Fruit fly (Drosophila melanogaster) whole organism, prepupa: ENCODE data around the gene CG7573.

Source experiments
- Blimp-1 ChIP-seq: fragments of 200-800 bp; sonication (Bioruptor generic); optimal IDR thresholded peaks from 3 replicates; lab custom pipeline; 2017; ENCODE audit warnings: missing biosample characterization, missing genetic modification characterization, mild to moderate bottlenecking, moderate library complexity, missing genetic modification reagents
- CG10631 ChIP-seq: fragments of 200-800 bp; sonication (Bioruptor generic); optimal IDR thresholded peaks from 2 replicates; lab custom pipeline; 2016; ENCODE audit warnings: missing biosample characterization, missing genetic modification characterization
- CG10669 ChIP-seq: fragments of 200-800 bp; sonication (Bioruptor generic); optimal IDR thresholded peaks from 3 replicates; lab custom pipeline; 2018; ENCODE audit warnings: missing biosample characterization, mild to moderate bottlenecking, missing genetic modification characterization, moderate library complexity
- CG11294 ChIP-seq: fragments of 200-800 bp; sonication (Bioruptor generic); IDR thresholded peaks from 2 replicates; pipeline ENCODE4 v1.3.6; 2022; ENCODE audit warnings: missing biosample characterization, missing genetic modification characterization
- CG1621 ChIP-seq: fragments of 200-800 bp; sonication (Bioruptor generic); optimal IDR thresholded peaks from 3 replicates; lab custom pipeline; 2018; ENCODE audit warnings: missing biosample characterization, mild to moderate bottlenecking, missing genetic modification characterization
- CG16779 ChIP-seq: fragments of 200-800 bp; sonication (Bioruptor generic); optimal IDR thresholded peaks from 3 replicates; lab custom pipeline; 2017; ENCODE audit warnings: missing biosample characterization, mild to moderate bottlenecking, missing genetic modification characterization
- CG3032 ChIP-seq: fragments of 200-800 bp; optimal IDR thresholded peaks from 2 replicates; lab custom pipeline; 2019; ENCODE audit warnings: missing biosample characterization, mild to moderate bottlenecking, missing genetic modification characterization, moderate library complexity
- CG31627 ChIP-seq: fragments of 200-800 bp; sonication (Bioruptor generic); optimal IDR thresholded peaks from 3 replicates; lab custom pipeline; 2016; ENCODE audit warnings: missing biosample characterization, missing genetic modification characterization
- CG32006 ChIP-seq: fragments of 200-800 bp; sonication (Bioruptor generic); optimal IDR thresholded peaks from 3 replicates; lab custom pipeline; 2017; ENCODE audit warnings: missing biosample characterization, mild to moderate bottlenecking, missing genetic modification characterization
- CG34406 ChIP-seq: fragments of 200-800 bp; sonication (Bioruptor generic); optimal IDR thresholded peaks from 3 replicates; lab custom pipeline; 2016; ENCODE audit warnings: missing biosample characterization, missing genetic modification characterization
- CG3919 ChIP-seq: fragments of 200-800 bp; sonication (Bioruptor generic); optimal IDR thresholded peaks from 3 replicates; lab custom pipeline; 2016; ENCODE audit warnings: missing biosample characterization, missing genetic modification characterization
- CG4318 ChIP-seq: fragments of 200-800 bp; sonication (Bioruptor generic); optimal IDR thresholded peaks from 3 replicates; lab custom pipeline; 2017; ENCODE audit warnings: missing biosample characterization, mild to moderate bottlenecking, missing genetic modification characterization
- CG6163 ChIP-seq: fragments of 200-800 bp; sonication (Bioruptor generic); IDR thresholded peaks from 3 replicates; pipeline ENCODE4 v1.3.6; 2022; ENCODE audit warnings: missing biosample characterization, missing genetic modification characterization
- CG6792 ChIP-seq: fragments of 200-800 bp; sonication (Bioruptor generic); optimal IDR thresholded peaks from 3 replicates; lab custom pipeline; 2016; ENCODE audit warnings: missing biosample characterization, missing genetic modification characterization
- CG6854 ChIP-seq: fragments of 200-800 bp; sonication (Bioruptor generic); optimal IDR thresholded peaks from 2 replicates; lab custom pipeline; 2017; ENCODE audit warnings: missing biosample characterization, mild to moderate bottlenecking, missing genetic modification characterization
- CG7368 ChIP-seq: fragments of 200-800 bp; sonication (Bioruptor generic); optimal IDR thresholded peaks from 3 replicates; lab custom pipeline; 2016; ENCODE audit warnings: missing biosample characterization, missing genetic modification characterization
- CG8119 ChIP-seq: fragments of 200-800 bp; sonication (Bioruptor generic); IDR thresholded peaks from 3 replicates; pipeline ENCODE4 v1.3.6; 2022; ENCODE audit warnings: missing biosample characterization, missing genetic modification characterization
- CG8632 ChIP-seq: fragments of 200-800 bp; sonication (Bioruptor generic); optimal IDR thresholded peaks from 3 replicates; lab custom pipeline; 2016; ENCODE audit warnings: missing biosample characterization, missing genetic modification characterization
- CG9139 ChIP-seq: fragments of 200-800 bp; sonication (Bioruptor generic); optimal IDR thresholded peaks from 3 replicates; lab custom pipeline; 2017; ENCODE audit warnings: missing biosample characterization, mild to moderate bottlenecking, missing genetic modification characterization
- Eip75B ChIP-seq: fragments of 200-800 bp; sonication (Bioruptor generic); optimal IDR thresholded peaks from 3 replicates; lab custom pipeline; 2016; ENCODE audit warnings: missing biosample characterization, missing genetic modification characterization
- Eip78C ChIP-seq: fragments of 200-800 bp; sonication (Bioruptor generic); peaks from one replicate; lab custom pipeline; 2016; ENCODE audit warnings: missing biosample characterization, missing genetic modification characterization
- Eip93F ChIP-seq: fragments of 200-800 bp; sonication (Bioruptor generic); optimal IDR thresholded peaks from 2 replicates; lab custom pipeline; 2016; ENCODE audit warnings: missing biosample characterization, mild to moderate bottlenecking, missing genetic modification characterization
- Ets21C ChIP-seq: fragments of 200-800 bp; sonication (Bioruptor generic); optimal IDR thresholded peaks from 3 replicates; lab custom pipeline; 2016; ENCODE audit warnings: missing biosample characterization, missing genetic modification characterization
- Ets96B ChIP-seq: fragments of 200-800 bp; optimal IDR thresholded peaks from 2 replicates; lab custom pipeline; 2019; ENCODE audit warnings: missing biosample characterization, mild to moderate bottlenecking, missing genetic modification characterization, moderate library complexity
- Hr38 ChIP-seq: sonication (Bioruptor generic); optimal IDR thresholded peaks from 2 replicates; lab custom pipeline; 2016; ENCODE audit warnings: missing biosample characterization, missing genetic modification characterization
- Met ChIP-seq: fragments of 200-800 bp; sonication (Bioruptor generic); optimal IDR thresholded peaks from 3 replicates; lab custom pipeline; 2016; ENCODE audit warnings: missing biosample characterization, missing genetic modification characterization
- OdsH ChIP-seq: fragments of 200-800 bp; sonication (Bioruptor generic); optimal IDR thresholded peaks from 3 replicates; lab custom pipeline; 2016; ENCODE audit warnings: missing biosample characterization, missing genetic modification characterization
- Smox ChIP-seq: fragments of 200-800 bp; sonication (Bioruptor generic); optimal IDR thresholded peaks from 3 replicates; lab custom pipeline; 2016; ENCODE audit warnings: missing biosample characterization, missing genetic modification characterization
- Sox102F ChIP-seq: fragments of 200-800 bp; sonication (Bioruptor generic); optimal IDR thresholded peaks from 2 replicates; lab custom pipeline; 2016; ENCODE audit warnings: missing biosample characterization, mild to moderate bottlenecking, missing genetic modification characterization
- Sox14 ChIP-seq: fragments of 200-800 bp; sonication (Bioruptor generic); optimal IDR thresholded peaks from 3 replicates; lab custom pipeline; 2016; ENCODE audit warnings: missing biosample characterization, missing genetic modification characterization
- Sox15 ChIP-seq: fragments of 200-800 bp; sonication (Bioruptor generic); optimal IDR thresholded peaks from 3 replicates; lab custom pipeline; 2016; ENCODE audit warnings: missing biosample characterization, missing genetic modification characterization
- dac ChIP-seq: fragments of 200-800 bp; sonication (Bioruptor generic); optimal IDR thresholded peaks from 2 replicates; lab custom pipeline; 2017; ENCODE audit warnings: missing biosample characterization, mild to moderate bottlenecking, missing genetic modification characterization
- dsx ChIP-seq: fragments of 200-800 bp; optimal IDR thresholded peaks from 3 replicates; lab custom pipeline; 2019; ENCODE audit warnings: missing biosample characterization, mild to moderate bottlenecking, missing genetic modification characterization, moderate library complexity; ENCODE audit not compliant: poor library complexity, severe bottlenecking
- eg ChIP-seq: fragments of 200-800 bp; sonication (Bioruptor generic); IDR thresholded peaks from 3 replicates; pipeline ENCODE4 v1.3.6; 2022; ENCODE audit warnings: missing biosample characterization, missing genetic modification characterization
- esn ChIP-seq: fragments of 200-800 bp; sonication (Bioruptor generic); optimal IDR thresholded peaks from 2 replicates; lab custom pipeline; 2016; ENCODE audit warnings: missing biosample characterization, mild to moderate bottlenecking, missing genetic modification characterization, moderate library complexity
- fd59A ChIP-seq: fragments of 200-800 bp; sonication (Bioruptor generic); optimal IDR thresholded peaks from 2 replicates; lab custom pipeline; 2017; ENCODE audit warnings: missing biosample characterization, mild to moderate bottlenecking, missing genetic modification characterization, missing genetic modification reagents
- fd85E ChIP-seq: fragments of 200-800 bp; sonication (Bioruptor generic); optimal IDR thresholded peaks from 3 replicates; lab custom pipeline; 2016; ENCODE audit warnings: missing biosample characterization, missing genetic modification characterization
- fkh ChIP-seq: fragments of 200-800 bp; sonication (Bioruptor generic); optimal IDR thresholded peaks from 3 replicates; lab custom pipeline; 2017; ENCODE audit warnings: missing biosample characterization, mild to moderate bottlenecking, missing genetic modification characterization, moderate library complexity
- lz ChIP-seq: fragments of 200-800 bp; sonication (Bioruptor generic); optimal IDR thresholded peaks from 3 replicates; lab custom pipeline; 2016; ENCODE audit warnings: missing biosample characterization, missing genetic modification characterization
- pdm3 ChIP-seq: fragments of 200-800 bp; sonication (Bioruptor generic); optimal IDR thresholded peaks from 3 replicates; lab custom pipeline; 2016; ENCODE audit warnings: missing biosample characterization, missing genetic modification characterization
- salr ChIP-seq, 2 experiments: fragments of 200-800 bp; sonication (Bioruptor generic); optimal IDR thresholded peaks; 3 replicates each; lab custom pipeline; 2016 to 2018; ENCODE audit warnings: missing biosample characterization in 2 of 2, missing genetic modification characterization in 2 of 2, mild to moderate bottlenecking in 1 of 2
- spab ChIP-seq: fragments of 200-800 bp; sonication (Bioruptor generic); optimal IDR thresholded peaks from 2 replicates; lab custom pipeline; 2017; ENCODE audit warnings: missing biosample characterization, mild to moderate bottlenecking, missing genetic modification characterization, missing genetic modification reagents
- ss ChIP-seq, 2 experiments: fragments of 200-800 bp; sonication (Bioruptor generic); optimal IDR thresholded peaks; 2 replicates in 1 of 2; 3 replicates in 1 of 2; lab custom pipeline; 2017 to 2018; ENCODE audit warnings: mild to moderate bottlenecking in 2 of 2, missing biosample characterization in 2 of 2, missing genetic modification characterization in 2 of 2, moderate library complexity in 1 of 2
- topi ChIP-seq: fragments of 200-800 bp; sonication (Bioruptor generic); optimal IDR thresholded peaks from 3 replicates; lab custom pipeline; 2016; ENCODE audit warnings: missing biosample characterization, missing genetic modification characterization
- vri ChIP-seq: fragments of 200-800 bp; sonication (Bioruptor generic); optimal IDR thresholded peaks from 3 replicates; lab custom pipeline; 2016; ENCODE audit warnings: missing biosample characterization, mild to moderate bottlenecking, missing genetic modification characterization

The CG7573 gene

dm6 chr3L:11329014-11329469 is 17.5 kb downstream of the CG7573 start (continued):
- TF ChIP-seq CG16779 (tag; lab: Kevin White, UChicago) = peak; percentile 52
- TF ChIP-seq CG6854 (GFP tag; lab: Kevin White, UChicago) = peak; percentile 70
- peak; percentile 74 for TF ChIP-seq eg
- peak; percentile 50 for TF ChIP-seq CG3919 (GFP tag; lab: Kevin White, UChicago)
- TF ChIP-seq dac = peak; percentile 22
- peak; percentile 44 for TF ChIP-seq spab (GFP tag; lab: Kevin White, UChicago)
- peak; percentile 65 for TF ChIP-seq CG10631 (GFP tag; lab: Kevin White, UChicago)
- peak; percentile 74 for TF ChIP-seq CG6163 (GFP tag; lab: Robert Waterston, UW)
- peak; percentile 73 for TF ChIP-seq CG10669
- peak; percentile 64 for TF ChIP-seq fd59A
- peak; percentile 40 for TF ChIP-seq CG31627
- peak; percentile 43 for TF ChIP-seq Eip75B (GFP tag; lab: Kevin White, UChicago)
- TF ChIP-seq CG4318 (GFP tag; lab: Kevin White, UChicago) = peak; percentile 68
- no peak for TF ChIP-seq Hr38 (GFP tag; lab: Kevin White, UChicago)
- TF ChIP-seq CG6792 (GFP tag; lab: Kevin White, UChicago) = peak; percentile 78
- peak; percentile 74 for TF ChIP-seq Smox (GFP tag; lab: Kevin White, UChicago)
- TF ChIP-seq CG11294 (GFP tag; lab: Robert Waterston, UW) = peak; percentile 20; the same call in 1 of the 2 replicates
- no peak for TF ChIP-seq fkh (GFP tag; lab: Kevin White, UChicago)
- peak; percentile 77 for TF ChIP-seq Eip93F (GFP tag; lab: Kevin White, UChicago)
- peak; percentile 84 for TF ChIP-seq esn (GFP tag; lab: Kevin White, UChicago)
- TF ChIP-seq salr (GFP tag; optimal IDR thresholded peaks at IDR 0.05; lab: Kevin White, UChicago) = peak in 1 of 2 experiments; percentile 21
- TF ChIP-seq Sox14 = peak; percentile 42
- peak; percentile 83 for TF ChIP-seq CG32006 (GFP tag; lab: Kevin White, UChicago)
- TF ChIP-seq ss (GFP tag; optimal IDR thresholded peaks at IDR 0.05; lab: Kevin White, UChicago) = peak; percentile 80 to 86
- peak; percentile 58 for TF ChIP-seq CG1621
- peak; percentile 55 for TF ChIP-seq Sox15 (GFP tag; lab: Kevin White, UChicago)
- peak; percentile 78 for TF ChIP-seq OdsH
- peak; percentile 13 for TF ChIP-seq CG7368 (GFP tag; lab: Kevin White, UChicago)
- TF ChIP-seq dsx = peak; percentile 78

- TF ChIP-seq topi (peak; percentile 28), dsx (peak; percentile 14), Ets96B (tag; lab: Kevin White, UChicago) (no peak), CG8119 (no peak), esn (GFP tag; lab: Kevin White, UChicago) (peak; percentile 6), CG32006 (GFP tag; lab: Kevin White, UChicago) (peak; percentile 14), vri (no peak), CG10669 (no peak), CG6854 (GFP tag; lab: Kevin White, UChicago) (no peak), CG8632 (GFP tag; lab: Kevin White, UChicago) (no peak), CG34406 (no peak), Blimp-1 (GFP tag; lab: Kevin White, UChicago) (no peak), eg (no peak), Eip78C (GFP tag; lab: Kevin White, UChicago) (peak; percentile 55), CG10631 (GFP tag; lab: Kevin White, UChicago) (peak; percentile 17), Smox (GFP tag; lab: Kevin White, UChicago) (peak; percentile 5)
Measured at dm6 chr3L:11333986-11334385, 22.4 kb downstream of the CG7573 start.

dm6 chr3L:11336094-11336756 is 24.7 kb downstream of the CG7573 start:
- TF ChIP-seq Eip75B (GFP tag; lab: Kevin White, UChicago) = no peak
- peak; percentile 30 for TF ChIP-seq pdm3 (GFP tag; lab: Kevin White, UChicago)
- TF ChIP-seq CG9139 (GFP tag; lab: Kevin White, UChicago) = no peak
- no peak for TF ChIP-seq Ets21C (GFP tag; lab: Kevin White, UChicago)
- no peak for TF ChIP-seq CG16779 (tag; lab: Kevin White, UChicago)
- TF ChIP-seq Blimp-1 (GFP tag; lab: Kevin White, UChicago) = no peak
- peak; percentile 62 for TF ChIP-seq Met (GFP tag; lab: Kevin White, UChicago)
- peak; percentile 56 for TF ChIP-seq lz (GFP tag; lab: Kevin White, UChicago)
- TF ChIP-seq ss (GFP tag; optimal IDR thresholded peaks at IDR 0.05; lab: Kevin White, UChicago) = no peak
- TF ChIP-seq fkh (GFP tag; lab: Kevin White, UChicago) = no peak
- TF ChIP-seq CG7368 (GFP tag; lab: Kevin White, UChicago) = no peak
- peak; percentile 11 for TF ChIP-seq CG8632 (GFP tag; lab: Kevin White, UChicago)
- no peak for TF ChIP-seq Hr38 (GFP tag; lab: Kevin White, UChicago)
- peak; percentile 2 for TF ChIP-seq CG10631 (GFP tag; lab: Kevin White, UChicago)
- TF ChIP-seq salr (GFP tag; optimal IDR thresholded peaks at IDR 0.05; lab: Kevin White, UChicago) = no peak
- TF ChIP-seq topi = peak; percentile 55
- TF ChIP-seq CG3032 (tag; lab: Kevin White, UChicago) = no peak
- TF ChIP-seq OdsH = peak; percentile 41
- no peak for TF ChIP-seq fd85E (GFP tag; lab: Kevin White, UChicago)
- peak; percentile 32 for TF ChIP-seq CG32006 (GFP tag; lab: Kevin White, UChicago)
- peak; percentile 59 for TF ChIP-seq Sox102F (GFP tag; lab: Kevin White, UChicago)
- no peak for TF ChIP-seq CG10669
